Worm (Caenorhabditis elegans): ENCODE measurements around the gene T03G6.7.
A peak's percentile ranks its signal among the peaks of the same experiment; 100 is the strongest.

The T03G6.7 gene

DNA sequence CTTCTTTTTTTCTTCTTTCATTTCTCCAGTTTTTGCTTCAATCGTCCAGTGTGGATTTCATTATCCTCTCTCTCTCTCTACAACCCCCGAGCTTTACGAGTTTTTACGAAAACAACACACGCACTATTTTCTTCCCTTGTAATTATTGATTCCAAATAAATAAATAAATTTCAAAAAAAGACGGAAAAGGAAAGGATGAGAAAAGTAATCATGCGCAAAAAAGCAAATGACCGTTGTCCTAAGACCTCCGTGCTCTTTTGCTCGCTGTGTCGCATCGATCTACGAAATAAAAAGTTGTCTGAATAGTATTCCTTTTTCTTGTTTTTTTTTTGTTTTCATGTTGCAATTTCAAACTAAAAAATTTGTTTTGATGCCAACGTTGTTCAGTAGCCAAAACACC lies 43.2 kb upstream of the T03G6.7 start:
- TF ChIP-seq ets-4 (GFP tag; optimal IDR thresholded peaks at IDR 0.05) (no peak), egl-44 (GFP tag; IDR thresholded peaks at IDR 0.05) (no peak), zfh-2 (GFP tag; conservative IDR thresholded peaks at IDR 0.05) (no peak), mel-28 (tag; optimal IDR thresholded peaks at IDR 0.05; ENCODE audit: borderline replicate concordance) (no peak), nhr-179 (tag; optimal IDR thresholded peaks at IDR 0.05) (no peak), ztf-3 (GFP tag; optimal IDR thresholded peaks at IDR 0.05) (no peak), D2030.7 (GFP tag; IDR thresholded peaks at IDR 0.05) (no peak), K12H6.12 (tag; optimal IDR thresholded peaks at IDR 0.05) (no peak), aptf-3 (GFP tag; IDR thresholded peaks at IDR 0.05) (no peak), ztf-22 (GFP tag; optimal IDR thresholded peaks at IDR 0.05) (no peak), let-526 (GFP tag; IDR thresholded peaks at IDR 0.05) (no peak), nhr-80 (tag; optimal IDR thresholded peaks at IDR 0.05) (no peak), ceh-40 (GFP tag; IDR thresholded peaks at IDR 0.05) (no peak), ekl-4 (GFP tag; IDR thresholded peaks at IDR 0.05) (no peak), lin-40 (tag; optimal IDR thresholded peaks at IDR 0.05) (no peak), him-1 (tag; optimal IDR thresholded peaks at IDR 0.05) (no peak), rpc-1 (optimal IDR thresholded peaks at IDR 0.05) (no peak), rpc-1 (tag; optimal IDR thresholded peaks at IDR 0.05) (no peak), lin-26 (GFP tag; IDR thresholded peaks at IDR 0.05) (no peak), T07F8.4 (tag; optimal IDR thresholded peaks at IDR 0.05) (no peak)

DNA sequence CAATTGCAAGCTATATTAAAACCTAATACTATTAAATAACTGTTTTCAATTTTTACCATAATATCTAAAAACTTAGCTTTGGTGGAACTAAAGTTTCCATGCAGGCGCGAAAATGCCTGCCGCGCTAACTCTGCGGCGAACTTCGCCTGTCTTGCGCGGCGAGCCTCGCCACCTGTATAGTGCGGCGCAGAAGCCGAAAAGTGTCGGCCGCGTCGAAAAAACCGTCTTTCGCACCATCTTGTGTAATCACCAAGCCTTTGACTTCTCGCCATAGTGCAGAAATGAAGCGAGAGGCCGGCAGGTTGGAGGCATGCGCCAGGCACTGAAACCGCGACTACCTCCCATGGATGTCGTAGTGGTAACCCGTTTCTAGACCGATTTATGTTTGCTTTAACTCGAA lies 42.4 kb upstream of the T03G6.7 start:
- TF ChIP-seq dpff-1 (tag; optimal IDR thresholded peaks at IDR 0.05) (no peak), ekl-4 (GFP tag; IDR thresholded peaks at IDR 0.05) (no peak), snpc-4 (GFP tag; optimal IDR thresholded peaks at IDR 0.05) (no peak), snpc-4 (tag; optimal IDR thresholded peaks at IDR 0.05) (peak in 2 of 4 experiments; percentile 59 to 74), cebp-2 (GFP tag; IDR thresholded peaks at IDR 0.05) (0 out of 2 replicates have a peak, but pooled peaks have one; percentile 38), zfh-2 (GFP tag; conservative IDR thresholded peaks at IDR 0.05) (peak; percentile 79), sea-2 (GFP tag; IDR thresholded peaks at IDR 0.05) (0 out of 2 replicates have a peak, but pooled peaks have one; percentile 41), egrh-3 (GFP tag; IDR thresholded peaks at IDR 0.05) (0 out of 2 replicates have a peak, but pooled peaks have one; percentile 8)

DNA sequence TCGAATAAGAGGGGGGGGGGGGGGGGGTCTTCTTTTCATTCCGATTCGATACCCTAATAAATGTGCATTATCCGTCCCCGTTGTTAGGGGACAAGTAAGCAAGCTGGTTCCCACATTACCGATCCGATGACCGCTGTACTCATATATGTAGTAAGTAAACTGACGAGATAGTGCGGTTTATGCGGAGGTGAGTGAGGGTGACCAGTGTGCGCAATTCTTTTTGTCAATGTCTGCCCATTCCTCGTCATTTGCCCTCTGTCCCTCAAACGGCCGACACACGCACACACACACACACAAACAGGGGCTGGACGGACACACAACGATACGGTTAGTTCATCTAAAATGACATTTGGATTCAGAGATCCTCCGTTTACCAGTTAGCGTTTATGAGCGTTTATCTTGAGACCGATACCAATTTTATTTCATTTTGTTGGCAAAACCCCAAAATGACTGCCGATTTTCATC lies 41.6 kb upstream of the T03G6.7 start, which contains the start of gene aat-3:
Gene aat-3, plus strand, starts transcription at position 51 of the 465 bp plus-strand sequence.
- TF ChIP-seq ZK185.1 (tag; optimal IDR thresholded peaks at IDR 0.05; ENCODE audit: poor library complexity, severe bottlenecking) (no peak), hmg-1.2 (GFP tag; IDR thresholded peaks at IDR 0.05) (peak; percentile 15; the same call in 1 of the 2 replicates), lag-1 (GFP tag; IDR thresholded peaks at IDR 0.05) (no peak), zfh-2 (GFP tag; conservative IDR thresholded peaks at IDR 0.05) (0 out of 2 replicates have a peak, but pooled peaks have one; percentile 31), ceh-100 (GFP tag; IDR thresholded peaks at IDR 0.05) (no peak), D2030.7 (GFP tag; IDR thresholded peaks at IDR 0.05) (peak; percentile 24; the same call in 1 of the 2 replicates), lir-1 (GFP tag; conservative IDR thresholded peaks at IDR 0.05) (no peak), mxl-1 (tag; optimal IDR thresholded peaks at IDR 0.05) (no peak), attf-6 (GFP tag; IDR thresholded peaks at IDR 0.05) (no peak), attf-5 (GFP tag; optimal IDR thresholded peaks at IDR 0.05) (no peak), ceh-91 (GFP tag; IDR thresholded peaks at IDR 0.05) (no peak), cebp-2 (GFP tag; IDR thresholded peaks at IDR 0.05) (no peak), Y56A3A.18 (GFP tag; IDR thresholded peaks at IDR 0.05) (no peak), madf-8 (GFP tag; conservative IDR thresholded peaks at IDR 0.05) (no peak), sptf-2 (GFP tag; optimal IDR thresholded peaks at IDR 0.05) (no peak), madf-6 (GFP tag; IDR thresholded peaks at IDR 0.05) (no peak; the same call in 1 of the 2 replicates), ets-4 (GFP tag; optimal IDR thresholded peaks at IDR 0.05) (no peak), mes-4 (tag; optimal IDR thresholded peaks at IDR 0.05) (no peak), tlf-1 (GFP tag; optimal IDR thresholded peaks at IDR 0.05) (no peak), lsy-27 (tag; optimal IDR thresholded peaks at IDR 0.05; ENCODE audit: borderline replicate concordance, insufficient read depth) (no peak), snpc-1.1 (tag; optimal IDR thresholded peaks at IDR 0.05; ENCODE audit: insufficient read depth) (no peak)

Data from whole organism, young adult.